Fruit fly (Drosophila melanogaster) whole organism, prepupa: Measurements from ENCODE around the gene CG14440.

Source experiments
- Blimp-1 ChIP-seq: fragments of 200-800 bp; sonication (Bioruptor generic); optimal IDR thresholded peaks from 3 replicates; lab custom pipeline; 2017; ENCODE audit warnings: missing biosample characterization, missing genetic modification characterization, mild to moderate bottlenecking, moderate library complexity, missing genetic modification reagents
- CG10669 ChIP-seq: fragments of 200-800 bp; sonication (Bioruptor generic); optimal IDR thresholded peaks from 3 replicates; lab custom pipeline; 2018; ENCODE audit warnings: missing biosample characterization, mild to moderate bottlenecking, missing genetic modification characterization, moderate library complexity
- CG11294 ChIP-seq: fragments of 200-800 bp; sonication (Bioruptor generic); IDR thresholded peaks from 2 replicates; pipeline ENCODE4 v1.3.6; 2022; ENCODE audit warnings: missing biosample characterization, missing genetic modification characterization
- CG11762 ChIP-seq: fragments of 200-800 bp; sonication (Bioruptor generic); optimal IDR thresholded peaks from 3 replicates; lab custom pipeline; 2016; ENCODE audit warnings: missing biosample characterization, missing genetic modification characterization; ENCODE audit not compliant: insufficient read depth
- CG11902 ChIP-seq: fragments of 200-800 bp; sonication (Bioruptor generic); optimal IDR thresholded peaks from 3 replicates; lab custom pipeline; 2016; ENCODE audit warnings: missing biosample characterization, missing genetic modification characterization
- CG15336 ChIP-seq: fragments of 200-800 bp; sonication (Bioruptor generic); IDR thresholded peaks from 2 replicates; pipeline ENCODE4 v1.3.6; 2022; ENCODE audit warnings: missing biosample characterization, missing genetic modification characterization
- CG1621 ChIP-seq: fragments of 200-800 bp; sonication (Bioruptor generic); optimal IDR thresholded peaks from 3 replicates; lab custom pipeline; 2018; ENCODE audit warnings: missing biosample characterization, mild to moderate bottlenecking, missing genetic modification characterization
- CG16779 ChIP-seq: fragments of 200-800 bp; sonication (Bioruptor generic); optimal IDR thresholded peaks from 3 replicates; lab custom pipeline; 2017; ENCODE audit warnings: missing biosample characterization, mild to moderate bottlenecking, missing genetic modification characterization
- CG3032 ChIP-seq: fragments of 200-800 bp; optimal IDR thresholded peaks from 2 replicates; lab custom pipeline; 2019; ENCODE audit warnings: missing biosample characterization, mild to moderate bottlenecking, missing genetic modification characterization, moderate library complexity
- CG31627 ChIP-seq: fragments of 200-800 bp; sonication (Bioruptor generic); optimal IDR thresholded peaks from 3 replicates; lab custom pipeline; 2016; ENCODE audit warnings: missing biosample characterization, missing genetic modification characterization
- CG32006 ChIP-seq: fragments of 200-800 bp; sonication (Bioruptor generic); optimal IDR thresholded peaks from 3 replicates; lab custom pipeline; 2017; ENCODE audit warnings: missing biosample characterization, mild to moderate bottlenecking, missing genetic modification characterization
- CG34406 ChIP-seq: fragments of 200-800 bp; sonication (Bioruptor generic); optimal IDR thresholded peaks from 3 replicates; lab custom pipeline; 2016; ENCODE audit warnings: missing biosample characterization, missing genetic modification characterization
- CG3919 ChIP-seq: fragments of 200-800 bp; sonication (Bioruptor generic); optimal IDR thresholded peaks from 3 replicates; lab custom pipeline; 2016; ENCODE audit warnings: missing biosample characterization, missing genetic modification characterization
- CG4318 ChIP-seq: fragments of 200-800 bp; sonication (Bioruptor generic); optimal IDR thresholded peaks from 3 replicates; lab custom pipeline; 2017; ENCODE audit warnings: missing biosample characterization, mild to moderate bottlenecking, missing genetic modification characterization
- CG6163 ChIP-seq: fragments of 200-800 bp; sonication (Bioruptor generic); IDR thresholded peaks from 3 replicates; pipeline ENCODE4 v1.3.6; 2022; ENCODE audit warnings: missing biosample characterization, missing genetic modification characterization
- CG6276 ChIP-seq: fragments of 200-800 bp; sonication (Bioruptor generic); optimal IDR thresholded peaks from 2 replicates; lab custom pipeline; 2017; ENCODE audit warnings: missing biosample characterization, mild to moderate bottlenecking, missing genetic modification characterization
- CG6792 ChIP-seq: fragments of 200-800 bp; sonication (Bioruptor generic); optimal IDR thresholded peaks from 3 replicates; lab custom pipeline; 2016; ENCODE audit warnings: missing biosample characterization, missing genetic modification characterization
- CG6808 ChIP-seq: fragments of 200-800 bp; sonication (Bioruptor generic); optimal IDR thresholded peaks from 3 replicates; lab custom pipeline; 2017; ENCODE audit warnings: missing biosample characterization, missing genetic modification characterization, mild to moderate bottlenecking, moderate library complexity, missing genetic modification reagents
- CG6854 ChIP-seq: fragments of 200-800 bp; sonication (Bioruptor generic); optimal IDR thresholded peaks from 2 replicates; lab custom pipeline; 2017; ENCODE audit warnings: missing biosample characterization, mild to moderate bottlenecking, missing genetic modification characterization
- CG7368 ChIP-seq: fragments of 200-800 bp; sonication (Bioruptor generic); optimal IDR thresholded peaks from 3 replicates; lab custom pipeline; 2016; ENCODE audit warnings: missing biosample characterization, missing genetic modification characterization
- CG8119 ChIP-seq: fragments of 200-800 bp; sonication (Bioruptor generic); IDR thresholded peaks from 3 replicates; pipeline ENCODE4 v1.3.6; 2022; ENCODE audit warnings: missing biosample characterization, missing genetic modification characterization
- CG8319 ChIP-seq: fragments of 200-800 bp; sonication (Bioruptor generic); optimal IDR thresholded peaks from 3 replicates; lab custom pipeline; 2016; ENCODE audit warnings: missing biosample characterization, missing genetic modification characterization
- CG8632 ChIP-seq: fragments of 200-800 bp; sonication (Bioruptor generic); optimal IDR thresholded peaks from 3 replicates; lab custom pipeline; 2016; ENCODE audit warnings: missing biosample characterization, missing genetic modification characterization
- CG9139 ChIP-seq: fragments of 200-800 bp; sonication (Bioruptor generic); optimal IDR thresholded peaks from 3 replicates; lab custom pipeline; 2017; ENCODE audit warnings: missing biosample characterization, mild to moderate bottlenecking, missing genetic modification characterization
- Eip75B ChIP-seq: fragments of 200-800 bp; sonication (Bioruptor generic); optimal IDR thresholded peaks from 3 replicates; lab custom pipeline; 2016; ENCODE audit warnings: missing biosample characterization, missing genetic modification characterization
- Eip93F ChIP-seq: fragments of 200-800 bp; sonication (Bioruptor generic); optimal IDR thresholded peaks from 2 replicates; lab custom pipeline; 2016; ENCODE audit warnings: missing biosample characterization, mild to moderate bottlenecking, missing genetic modification characterization
- Ets21C ChIP-seq: fragments of 200-800 bp; sonication (Bioruptor generic); optimal IDR thresholded peaks from 3 replicates; lab custom pipeline; 2016; ENCODE audit warnings: missing biosample characterization, missing genetic modification characterization
- Gug ChIP-seq: fragments of 200-800 bp; sonication (Bioruptor generic); IDR thresholded peaks from 2 replicates; pipeline ENCODE4 v1.3.6; 2022; ENCODE audit warnings: missing biosample characterization, missing genetic modification characterization
- Hr38 ChIP-seq: sonication (Bioruptor generic); optimal IDR thresholded peaks from 2 replicates; lab custom pipeline; 2016; ENCODE audit warnings: missing biosample characterization, missing genetic modification characterization
- Hr4 ChIP-seq: fragments of 200-800 bp; sonication (Bioruptor generic); optimal IDR thresholded peaks from 3 replicates; lab custom pipeline; 2016; ENCODE audit warnings: missing biosample characterization, missing genetic modification characterization
- Lpt ChIP-seq: fragments of 200-800 bp; sonication (Bioruptor generic); optimal IDR thresholded peaks from 3 replicates; lab custom pipeline; 2016; ENCODE audit warnings: missing biosample characterization, missing genetic modification characterization
- Met ChIP-seq: fragments of 200-800 bp; sonication (Bioruptor generic); optimal IDR thresholded peaks from 3 replicates; lab custom pipeline; 2016; ENCODE audit warnings: missing biosample characterization, missing genetic modification characterization
- Smox ChIP-seq: fragments of 200-800 bp; sonication (Bioruptor generic); optimal IDR thresholded peaks from 3 replicates; lab custom pipeline; 2016; ENCODE audit warnings: missing biosample characterization, missing genetic modification characterization
- Sox102F ChIP-seq: fragments of 200-800 bp; sonication (Bioruptor generic); optimal IDR thresholded peaks from 2 replicates; lab custom pipeline; 2016; ENCODE audit warnings: missing biosample characterization, mild to moderate bottlenecking, missing genetic modification characterization
- Sox14 ChIP-seq: fragments of 200-800 bp; sonication (Bioruptor generic); optimal IDR thresholded peaks from 3 replicates; lab custom pipeline; 2016; ENCODE audit warnings: missing biosample characterization, missing genetic modification characterization
- achi ChIP-seq: fragments of 200-800 bp; sonication (Bioruptor generic); optimal IDR thresholded peaks from 3 replicates; lab custom pipeline; 2016; ENCODE audit warnings: missing biosample characterization, missing genetic modification characterization
- acj6 ChIP-seq: fragments of 200-800 bp; sonication (Bioruptor generic); optimal IDR thresholded peaks from 3 replicates; lab custom pipeline; 2016; ENCODE audit warnings: missing biosample characterization, missing genetic modification characterization
- dac ChIP-seq: fragments of 200-800 bp; sonication (Bioruptor generic); optimal IDR thresholded peaks from 2 replicates; lab custom pipeline; 2017; ENCODE audit warnings: missing biosample characterization, mild to moderate bottlenecking, missing genetic modification characterization
- dsx ChIP-seq: fragments of 200-800 bp; optimal IDR thresholded peaks from 3 replicates; lab custom pipeline; 2019; ENCODE audit warnings: missing biosample characterization, mild to moderate bottlenecking, missing genetic modification characterization, moderate library complexity; ENCODE audit not compliant: poor library complexity, severe bottlenecking
- eg ChIP-seq: fragments of 200-800 bp; sonication (Bioruptor generic); IDR thresholded peaks from 3 replicates; pipeline ENCODE4 v1.3.6; 2022; ENCODE audit warnings: missing biosample characterization, missing genetic modification characterization
- fd59A ChIP-seq: fragments of 200-800 bp; sonication (Bioruptor generic); optimal IDR thresholded peaks from 2 replicates; lab custom pipeline; 2017; ENCODE audit warnings: missing biosample characterization, mild to moderate bottlenecking, missing genetic modification characterization, missing genetic modification reagents
- fd85E ChIP-seq: fragments of 200-800 bp; sonication (Bioruptor generic); optimal IDR thresholded peaks from 3 replicates; lab custom pipeline; 2016; ENCODE audit warnings: missing biosample characterization, missing genetic modification characterization
- fkh ChIP-seq: fragments of 200-800 bp; sonication (Bioruptor generic); optimal IDR thresholded peaks from 3 replicates; lab custom pipeline; 2017; ENCODE audit warnings: missing biosample characterization, mild to moderate bottlenecking, missing genetic modification characterization, moderate library complexity
- lz ChIP-seq: fragments of 200-800 bp; sonication (Bioruptor generic); optimal IDR thresholded peaks from 3 replicates; lab custom pipeline; 2016; ENCODE audit warnings: missing biosample characterization, missing genetic modification characterization
- net ChIP-seq: fragments of 200-800 bp; sonication (Bioruptor generic); optimal IDR thresholded peaks from 3 replicates; lab custom pipeline; 2016; ENCODE audit warnings: missing biosample characterization, missing genetic modification characterization
- pdm3 ChIP-seq: fragments of 200-800 bp; sonication (Bioruptor generic); optimal IDR thresholded peaks from 3 replicates; lab custom pipeline; 2016; ENCODE audit warnings: missing biosample characterization, missing genetic modification characterization
- salr ChIP-seq, 2 experiments: fragments of 200-800 bp; sonication (Bioruptor generic); optimal IDR thresholded peaks; 3 replicates each; lab custom pipeline; 2016 to 2018; ENCODE audit warnings: missing biosample characterization in 2 of 2, missing genetic modification characterization in 2 of 2, mild to moderate bottlenecking in 1 of 2
- spab ChIP-seq: fragments of 200-800 bp; sonication (Bioruptor generic); optimal IDR thresholded peaks from 2 replicates; lab custom pipeline; 2017; ENCODE audit warnings: missing biosample characterization, mild to moderate bottlenecking, missing genetic modification characterization, missing genetic modification reagents
- ss ChIP-seq, 2 experiments: fragments of 200-800 bp; sonication (Bioruptor generic); optimal IDR thresholded peaks; 2 replicates in 1 of 2; 3 replicates in 1 of 2; lab custom pipeline; 2017 to 2018; ENCODE audit warnings: mild to moderate bottlenecking in 2 of 2, missing biosample characterization in 2 of 2, missing genetic modification characterization in 2 of 2, moderate library complexity in 1 of 2
- svp ChIP-seq: fragments of 200-800 bp; sonication (Bioruptor generic); peaks from one replicate; lab custom pipeline; 2016; ENCODE audit warnings: missing biosample characterization, missing genetic modification characterization
- vri ChIP-seq: fragments of 200-800 bp; sonication (Bioruptor generic); optimal IDR thresholded peaks from 3 replicates; lab custom pipeline; 2016; ENCODE audit warnings: missing biosample characterization, mild to moderate bottlenecking, missing genetic modification characterization

Gene CG14440

dm6 chrX:6699255-6699885 is 1.0 kb upstream of the CG14440 start, which contains the start of gene CG14441:
CG14441 (plus strand) TSS chrX:6699508.
- TF ChIP-seq CG11762 (GFP tag; lab: Kevin White, UChicago) (peak; percentile 18), CG3919 (peak; percentile 61), svp (GFP tag; lab: Kevin White, UChicago) (peak; percentile 68), Sox102F (GFP tag; lab: Kevin White, UChicago) (peak; percentile 77), salr (GFP tag; optimal IDR thresholded peaks at IDR 0.05; lab: Kevin White, UChicago) (no peak), Blimp-1 (GFP tag; lab: Kevin White, UChicago) (no peak), dac (GFP tag; lab: Kevin White, UChicago) (no peak), ss (GFP tag; optimal IDR thresholded peaks at IDR 0.05; lab: Kevin White, UChicago) (peak; percentile 75 to 81), CG6276 (peak; percentile 18), CG11902 (no peak), Eip93F (GFP tag; lab: Kevin White, UChicago) (peak; percentile 67), dsx (GFP tag; lab: Kevin White, UChicago) (peak; percentile 68), CG7368 (GFP tag; lab: Kevin White, UChicago) (peak; percentile 13), Smox (peak; percentile 6), pdm3 (GFP tag; lab: Kevin White, UChicago) (peak; percentile 46), CG8632 (GFP tag; lab: Kevin White, UChicago) (peak; percentile 52), fd59A (GFP tag; lab: Kevin White, UChicago) (no peak), CG15336 (GFP tag; lab: Robert Waterston, UW) (peak; percentile 68), Gug (GFP tag; lab: Robert Waterston, UW) (no peak), net (GFP tag; lab: Kevin White, UChicago) (peak; percentile 71), CG9139 (peak; percentile 70), lz (GFP tag; lab: Kevin White, UChicago) (peak; percentile 38), CG16779 (tag; lab: Kevin White, UChicago) (peak; percentile 75), Hr38 (GFP tag; lab: Kevin White, UChicago) (no peak), CG6854 (GFP tag; lab: Kevin White, UChicago) (peak; percentile 55), CG31627 (no peak), CG6163 (GFP tag; lab: Robert Waterston, UW) (peak; percentile 54; the same call in 1 of the 3 replicates), CG11294 (GFP tag; lab: Robert Waterston, UW) (no peak), Sox14 (peak; percentile 58), CG10669 (GFP tag; lab: Kevin White, UChicago) (peak; percentile 29), fkh (GFP tag; lab: Kevin White, UChicago) (peak; percentile 81), CG8319 (GFP tag; lab: Kevin White, UChicago) (no peak), fd85E (no peak), Hr4 (GFP tag; lab: Kevin White, UChicago) (peak; percentile 37), Met (GFP tag; lab: Kevin White, UChicago) (peak; percentile 69), CG6808 (peak; percentile 58), CG8119 (GFP tag; lab: Robert Waterston, UW) (no peak; the same call in 1 of the 3 replicates), CG1621 (tag; lab: Kevin White, UChicago) (peak; percentile 18), spab (GFP tag; lab: Kevin White, UChicago) (no peak), Eip75B (GFP tag; lab: Kevin White, UChicago) (peak; percentile 23), CG6792 (GFP tag; lab: Kevin White, UChicago) (peak; percentile 47), Ets21C (GFP tag; lab: Kevin White, UChicago) (peak; percentile 17), CG4318 (GFP tag; lab: Kevin White, UChicago) (no peak), Lpt (GFP tag; lab: Kevin White, UChicago) (no peak), achi (GFP tag; lab: Kevin White, UChicago) (peak; percentile 25), CG34406 (GFP tag; lab: Kevin White, UChicago) (peak; percentile 46), CG32006 (GFP tag; lab: Kevin White, UChicago) (peak; percentile 24), CG3032 (tag; lab: Kevin White, UChicago) (peak; percentile 43), vri (GFP tag; lab: Kevin White, UChicago) (peak; percentile 62), acj6 (GFP tag; lab: Kevin White, UChicago) (no peak), eg (GFP tag; lab: Robert Waterston, UW) (peak; percentile 32; the same call in 1 of the 3 replicates)
